Worm (Caenorhabditis elegans): Measurements from ENCODE around the gene plg-1.

DNA sequence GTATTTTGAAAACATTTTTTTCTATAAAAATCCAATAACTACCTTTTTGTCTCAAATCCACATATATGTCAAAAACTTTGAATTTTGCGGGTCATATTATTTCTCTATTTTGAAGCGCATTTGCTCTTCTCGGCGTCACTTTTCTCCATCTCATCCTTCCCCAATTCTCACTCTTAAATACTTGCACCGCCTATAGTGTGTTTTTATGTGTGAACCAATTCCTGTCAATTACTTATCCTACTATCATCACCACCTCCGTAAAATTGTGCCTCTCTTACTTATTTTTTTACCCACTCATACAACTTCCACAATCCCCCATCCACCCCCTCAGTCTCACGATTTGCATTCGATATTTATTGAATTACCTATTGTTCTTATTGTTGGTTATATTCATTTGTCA, 46.2 kb upstream of the plg-1 start:
- TF ChIP-seq blmp-1 (tag; optimal IDR thresholded peaks at IDR 0.05; ENCODE audit: insufficient read depth) (no peak), nhr-11 (tag; optimal IDR thresholded peaks at IDR 0.05) (no peak), sma-9 (GFP tag; optimal IDR thresholded peaks at IDR 0.05) (no peak), sma-9 (tag; optimal IDR thresholded peaks at IDR 0.05) (no peak), skn-1 (tag; optimal IDR thresholded peaks at IDR 0.05) (no peak), nhr-77 (tag; optimal IDR thresholded peaks at IDR 0.05) (no peak), dmd-4 (tag; optimal IDR thresholded peaks at IDR 0.05) (no peak), lin-13 (GFP tag; optimal IDR thresholded peaks at IDR 0.05) (no peak), ama-1 (optimal IDR thresholded peaks at IDR 0.05) (no peak), nhr-21 (tag; optimal IDR thresholded peaks at IDR 0.05) (no peak), peb-1 (tag; optimal IDR thresholded peaks at IDR 0.05) (no peak), nhr-237 (tag; optimal IDR thresholded peaks at IDR 0.05) (no peak), nhr-6 (tag; optimal IDR thresholded peaks at IDR 0.05) (no peak), lin-39 (tag; optimal IDR thresholded peaks at IDR 0.05) (no peak)
